Fruit fly (Drosophila melanogaster) whole organism, embryonic: ENCODE measurements around the gene bsk.

Source experiments
- Ada2b ChIP-seq: fragments of 200-800 bp; sonication (Bioruptor generic); IDR thresholded peaks from 2 replicates; pipeline ENCODE4 v1.3.6; 2022; ENCODE audit warnings: missing biosample characterization, missing genetic modification characterization
- CG10979 ChIP-seq: fragments of 200-800 bp; sonication (Bioruptor generic); optimal IDR thresholded peaks from 2 replicates; lab custom pipeline; 2018; ENCODE audit warnings: missing biosample characterization, mild to moderate bottlenecking, missing genetic modification characterization, moderate library complexity
- CG11398 ChIP-seq: fragments of 200-800 bp; sonication (Bioruptor generic); optimal IDR thresholded peaks from 2 replicates; lab custom pipeline; 2016; ENCODE audit warnings: missing biosample characterization, missing genetic modification characterization
- CG11504 ChIP-seq: fragments of 200-800 bp; sonication (Bioruptor generic); optimal IDR thresholded peaks from 3 replicates; lab custom pipeline; 2019; ENCODE audit warnings: missing biosample characterization, mild to moderate bottlenecking, missing genetic modification characterization, moderate library complexity
- CG12236 ChIP-seq: fragments of 200-800 bp; sonication (Bioruptor generic); optimal IDR thresholded peaks from 2 replicates; lab custom pipeline; 2016; ENCODE audit warnings: missing biosample characterization, missing genetic modification characterization
- CG12299 ChIP-seq: fragments of 200-800 bp; sonication (Bioruptor generic); optimal IDR thresholded peaks from 2 replicates; lab custom pipeline; 2018; ENCODE audit warnings: missing biosample characterization, mild to moderate bottlenecking, missing genetic modification characterization
- CG14014 ChIP-seq: fragments of 200-800 bp; sonication (Bioruptor generic); IDR thresholded peaks from 2 replicates; pipeline ENCODE4 v1.3.6; 2022; ENCODE audit warnings: missing biosample characterization, missing genetic modification characterization
- CG15696 ChIP-seq: fragments of 200-800 bp; sonication (Bioruptor generic); optimal IDR thresholded peaks from 2 replicates; lab custom pipeline; 2019; ENCODE audit warnings: missing biosample characterization, mild to moderate bottlenecking, missing genetic modification characterization, moderate library complexity
- CG17359 ChIP-seq: fragments of 200-800 bp; sonication (Bioruptor generic); optimal IDR thresholded peaks from 3 replicates; lab custom pipeline; 2018; ENCODE audit warnings: missing biosample characterization, mild to moderate bottlenecking, missing genetic modification characterization, moderate library complexity
- CG31388 ChIP-seq: fragments of 200-800 bp; sonication (Bioruptor generic); optimal IDR thresholded peaks from 2 replicates; lab custom pipeline; 2016; ENCODE audit warnings: missing biosample characterization, missing genetic modification characterization
- CG3995 ChIP-seq: fragments of 200-800 bp; sonication (Bioruptor generic); optimal IDR thresholded peaks from 3 replicates; lab custom pipeline; 2016; ENCODE audit warnings: missing biosample characterization, missing genetic modification characterization
- CG4282 ChIP-seq: fragments of 200-800 bp; sonication (Bioruptor generic); optimal IDR thresholded peaks from 2 replicates; lab custom pipeline; 2016; ENCODE audit warnings: missing biosample characterization, missing genetic modification characterization
- CG4730 ChIP-seq: fragments of 200-800 bp; sonication (Bioruptor generic); IDR thresholded peaks from 2 replicates; pipeline ENCODE4 v1.3.6; 2022; ENCODE audit warnings: missing biosample characterization, missing genetic modification characterization
- CG4854 ChIP-seq: fragments of 200-800 bp; sonication (Bioruptor generic); optimal IDR thresholded peaks from 2 replicates; lab custom pipeline; 2016; ENCODE audit warnings: missing biosample characterization, missing genetic modification characterization, inconsistent platforms
- CG6254 ChIP-seq: fragments of 200-800 bp; sonication (Bioruptor generic); optimal IDR thresholded peaks from 3 replicates; lab custom pipeline; 2017; ENCODE audit warnings: mild to moderate bottlenecking, missing biosample characterization, missing genetic modification reagents, missing genetic modification characterization
- CG8281 ChIP-seq: fragments of 200-800 bp; sonication (Bioruptor generic); optimal IDR thresholded peaks from 2 replicates; lab custom pipeline; 2018; ENCODE audit warnings: missing biosample characterization, mild to moderate bottlenecking, missing genetic modification characterization, moderate library complexity
- CG8478 ChIP-seq: fragments of >200 bp; optimal IDR thresholded peaks from 2 replicates; lab custom pipeline; 2018
- CG9932 ChIP-seq: fragments of 200-800 bp; sonication (Bioruptor generic); IDR thresholded peaks from 2 replicates; pipeline ENCODE4 v1.3.6; 2022; ENCODE audit warnings: missing biosample characterization, missing genetic modification characterization
- CTCF ChIP-seq: fragments of 200-800 bp; sonication (Bioruptor generic); optimal IDR thresholded peaks from 2 replicates; lab custom pipeline; 2017; ENCODE audit warnings: missing biosample characterization, mild to moderate bottlenecking, missing genetic modification characterization, moderate library complexity
- CoRest ChIP-seq: fragments of 200-800 bp; sonication (Bioruptor generic); optimal IDR thresholded peaks from 3 replicates; lab custom pipeline; 2018; ENCODE audit warnings: missing biosample characterization, mild to moderate bottlenecking, missing genetic modification characterization, moderate library complexity
- Deaf1 ChIP-seq: fragments of 200-800 bp; optimal IDR thresholded peaks from 3 replicates; lab custom pipeline; 2019; ENCODE audit warnings: missing biosample characterization, mild to moderate bottlenecking, missing genetic modification characterization, moderate library complexity
- Dfd ChIP-seq, 2 experiments: fragments of >200 bp; optimal IDR thresholded peaks; 2 replicates each; lab custom pipeline; 2017; ENCODE audit warnings: missing biosample characterization in 2 of 2, missing genetic modification characterization in 2 of 2
- ERR ChIP-seq: fragments of 200-800 bp; sonication (Bioruptor generic); optimal IDR thresholded peaks from 2 replicates; lab custom pipeline; 2016; ENCODE audit warnings: missing biosample characterization, missing genetic modification characterization
- Fer3 ChIP-seq: fragments of 200-800 bp; sonication (Bioruptor generic); optimal IDR thresholded peaks from 2 replicates; lab custom pipeline; 2018; ENCODE audit warnings: missing biosample characterization, mild to moderate bottlenecking, missing genetic modification characterization, moderate library complexity
- HHEX ChIP-seq: fragments of 200-800 bp; sonication (Bioruptor generic); optimal IDR thresholded peaks from 3 replicates; lab custom pipeline; 2017; ENCODE audit warnings: missing biosample characterization, mild to moderate bottlenecking, missing genetic modification characterization, missing genetic modification reagents
- HLH4C ChIP-seq: fragments of 200-800 bp; sonication (Bioruptor generic); IDR thresholded peaks from 3 replicates; pipeline ENCODE4 v1.3.6; 2022; ENCODE audit warnings: missing biosample characterization, missing genetic modification characterization; ENCODE audit not compliant: partially characterized antibody
- HmgD ChIP-seq: fragments of 200-800 bp; sonication (Bioruptor generic); optimal IDR thresholded peaks from 3 replicates; lab custom pipeline; 2016; ENCODE audit warnings: missing biosample characterization, missing genetic modification characterization
- MESR4 ChIP-seq: fragments of 200-800 bp; sonication (Bioruptor generic); optimal IDR thresholded peaks from 2 replicates; lab custom pipeline; 2018; ENCODE audit warnings: missing biosample characterization, mild to moderate bottlenecking, missing genetic modification characterization, moderate library complexity
- NfI ChIP-seq: fragments of 200-800 bp; sonication (Bioruptor generic); optimal IDR thresholded peaks from 3 replicates; lab custom pipeline; 2018; ENCODE audit warnings: missing biosample characterization, mild to moderate bottlenecking, missing genetic modification characterization, moderate library complexity
- Ptx1 ChIP-seq: fragments of 200-800 bp; sonication (Bioruptor generic); IDR thresholded peaks from 2 replicates; pipeline ENCODE4 v1.3.6; 2022; ENCODE audit warnings: missing biosample characterization, missing genetic modification characterization
- Ravus ChIP-seq: fragments of 200-800 bp; sonication (Bioruptor generic); IDR thresholded peaks from 2 replicates; pipeline ENCODE4 v1.3.6; 2022; ENCODE audit warnings: missing biosample characterization, missing genetic modification characterization
- Stat92E ChIP-seq, 3 experiments: fragments of >200 bp in 2 of 3; fragments of 200-800 bp in 1 of 3; sonication (Bioruptor generic) in 1 of 3; optimal IDR thresholded peaks; 2 replicates each; lab custom pipeline; 2017 to 2019; ENCODE audit warnings: missing biosample characterization in 3 of 3, missing genetic modification characterization in 3 of 3, mild to moderate bottlenecking in 1 of 3, moderate library complexity in 1 of 3
- ab ChIP-seq: fragments of 200-800 bp; sonication (Bioruptor generic); optimal IDR thresholded peaks from 2 replicates; lab custom pipeline; 2016; ENCODE audit warnings: missing biosample characterization, missing genetic modification characterization
- abd-A ChIP-seq: fragments of 200-800 bp; sonication (Bioruptor generic); optimal IDR thresholded peaks from 3 replicates; lab custom pipeline; 2019; ENCODE audit warnings: missing biosample characterization, mild to moderate bottlenecking, missing genetic modification characterization, moderate library complexity
- ac ChIP-seq: fragments of 200-800 bp; sonication (Bioruptor generic); optimal IDR thresholded peaks from 3 replicates; lab custom pipeline; 2017; ENCODE audit warnings: missing biosample characterization, mild to moderate bottlenecking, missing genetic modification characterization
- az2 ChIP-seq: fragments of 200-800 bp; sonication (Bioruptor generic); optimal IDR thresholded peaks from 3 replicates; lab custom pipeline; 2016; ENCODE audit warnings: missing biosample characterization, missing genetic modification characterization
- cad ChIP-seq: fragments of >200 bp; optimal IDR thresholded peaks from 2 replicates; lab custom pipeline; 2017; ENCODE audit warnings: missing biosample characterization, missing genetic modification characterization
- corto ChIP-seq: fragments of 200-800 bp; sonication (Bioruptor generic); optimal IDR thresholded peaks from 2 replicates; lab custom pipeline; 2016; ENCODE audit warnings: missing biosample characterization, mild to moderate bottlenecking, missing genetic modification characterization, moderate library complexity
- crol ChIP-seq: fragments of 200-800 bp; sonication (Bioruptor generic); IDR thresholded peaks from 2 replicates; pipeline ENCODE4 v1.3.6; 2022; ENCODE audit warnings: missing biosample characterization, missing genetic modification characterization
- da ChIP-seq: fragments of 200-800 bp; sonication (Bioruptor generic); optimal IDR thresholded peaks from 2 replicates; lab custom pipeline; 2016; ENCODE audit warnings: missing biosample characterization, missing genetic modification characterization
- dmrt99B ChIP-seq: fragments of 200-800 bp; sonication (Bioruptor generic); optimal IDR thresholded peaks from 2 replicates; lab custom pipeline; 2018; ENCODE audit warnings: missing biosample characterization, mild to moderate bottlenecking, missing genetic modification characterization, moderate library complexity
- ewg ChIP-seq: fragments of 200-800 bp; sonication (Bioruptor generic); optimal IDR thresholded peaks from 3 replicates; lab custom pipeline; 2017; ENCODE audit warnings: mild to moderate bottlenecking, missing biosample characterization, missing genetic modification reagents, missing genetic modification characterization
- her ChIP-seq: fragments of 200-800 bp; sonication (Bioruptor generic); optimal IDR thresholded peaks from 2 replicates; lab custom pipeline; 2016; ENCODE audit warnings: missing biosample characterization, missing genetic modification characterization
- jumu ChIP-seq: fragments of 200-800 bp; sonication (Bioruptor generic); optimal IDR thresholded peaks from 3 replicates; lab custom pipeline; 2016; ENCODE audit warnings: missing biosample characterization, missing genetic modification characterization
- nerfin-2 ChIP-seq: fragments of 200-800 bp; sonication (Bioruptor generic); IDR thresholded peaks from 2 replicates; pipeline ENCODE4 v1.3.6; 2022; ENCODE audit warnings: missing biosample characterization, missing genetic modification characterization; ENCODE audit not compliant: partially characterized antibody
- otp ChIP-seq: fragments of 200-800 bp; sonication (Bioruptor generic); IDR thresholded peaks from 3 replicates; pipeline ENCODE4, ENCODE4 v1.3.6; 2022; ENCODE audit warnings: missing biosample characterization, missing genetic modification characterization
- pita ChIP-seq: fragments of 200-800 bp; sonication (Bioruptor generic); optimal IDR thresholded peaks from 2 replicates; lab custom pipeline; 2017; ENCODE audit warnings: missing biosample characterization, mild to moderate bottlenecking, missing genetic modification characterization
- sens-2 ChIP-seq: fragments of 200-800 bp; sonication (Bioruptor generic); IDR thresholded peaks from 2 replicates; pipeline ENCODE4 v1.3.6; 2022; ENCODE audit warnings: missing biosample characterization, missing genetic modification characterization
- tio ChIP-seq: fragments of 200-800 bp; sonication (Bioruptor generic); optimal IDR thresholded peaks from 2 replicates; lab custom pipeline; 2017; ENCODE audit warnings: missing biosample characterization, missing genetic modification characterization, inconsistent platforms
- tx ChIP-seq: fragments of 200-800 bp; sonication (Bioruptor generic); optimal IDR thresholded peaks from 2 replicates; lab custom pipeline; 2016; ENCODE audit warnings: missing biosample characterization, missing genetic modification characterization
- vvl ChIP-seq: fragments of 200-800 bp; sonication (Bioruptor generic); IDR thresholded peaks from 2 replicates; pipeline ENCODE4 v1.3.6; 2022; ENCODE audit warnings: missing biosample characterization, missing genetic modification characterization

bsk gene

DNA sequence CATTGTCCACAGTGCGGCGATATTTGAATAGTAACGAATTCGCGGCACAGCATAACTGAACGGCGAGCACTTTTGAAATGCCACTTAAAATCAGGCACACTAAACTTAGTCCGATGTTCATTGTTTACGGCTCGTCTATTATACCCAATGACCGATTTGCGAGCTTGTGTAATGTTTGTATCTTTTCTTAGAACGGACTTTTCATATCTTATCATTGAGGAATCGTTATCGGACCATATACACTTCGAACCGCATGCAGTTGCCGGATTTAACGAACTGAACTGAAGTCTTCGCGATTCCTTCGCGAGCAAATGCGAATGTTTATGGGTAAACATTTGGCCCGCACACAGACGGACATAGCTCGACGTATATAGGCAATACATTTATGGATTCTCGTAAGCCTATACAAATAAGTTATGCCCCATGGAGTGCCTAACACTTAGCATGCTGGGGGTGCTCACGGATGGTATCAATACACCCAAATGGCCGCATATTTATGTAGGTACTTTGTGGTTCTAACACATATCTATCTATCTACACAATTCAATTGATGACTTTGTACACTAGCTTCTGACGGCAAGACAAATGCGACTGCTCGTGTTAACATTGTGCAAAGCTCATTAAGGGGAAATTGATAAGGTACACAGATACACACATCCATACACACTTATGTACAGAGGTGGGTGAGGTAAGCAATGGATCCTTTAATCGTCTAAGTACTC is 12.4 kb downstream of the bsk start, which contains the start of gene mthl15 (continued):
- no peak for TF ChIP-seq dmrt99B (tag; lab: Kevin White, UChicago)
- TF ChIP-seq Ravus (GFP tag; lab: Robert Waterston, UW), result no peak
- TF ChIP-seq CG4854 (GFP tag; lab: Kevin White, UChicago), result no peak
- TF ChIP-seq CoRest (tag; lab: Kevin White, UChicago), result no peak
- TF ChIP-seq CG11398, result no peak
- TF ChIP-seq tx (GFP tag; lab: Kevin White, UChicago), result no peak
- TF ChIP-seq MESR4 (GFP tag; lab: Kevin White, UChicago), result no peak
- no peak for TF ChIP-seq corto (GFP tag; lab: Kevin White, UChicago)
- TF ChIP-seq ERR (GFP tag; lab: Kevin White, UChicago), result no peak
- no peak for TF ChIP-seq da (GFP tag; lab: Kevin White, UChicago)
- TF ChIP-seq CG31388 (GFP tag; lab: Kevin White, UChicago), result no peak
- TF ChIP-seq Deaf1 (tag; lab: Kevin White, UChicago), result peak; percentile 72
- TF ChIP-seq CG3995 (GFP tag; lab: Kevin White, UChicago), result no peak
- no peak for TF ChIP-seq Fer3 (tag; lab: Kevin White, UChicago)
- TF ChIP-seq abd-A (tag; lab: Kevin White, UChicago), result no peak
- no peak for TF ChIP-seq CG8281 (tag; lab: Kevin White, UChicago)
- TF ChIP-seq ab (GFP tag; lab: Kevin White, UChicago), result no peak
- TF ChIP-seq CTCF (GFP tag; lab: Kevin White, UChicago), result no peak
- TF ChIP-seq her (GFP tag; lab: Kevin White, UChicago), result no peak
- TF ChIP-seq Stat92E (GFP tag; optimal IDR thresholded peaks at IDR 0.05; lab: Kevin White, UChicago), result no peak
- no peak for TF ChIP-seq HHEX (GFP tag; lab: Kevin White, UChicago)
- TF ChIP-seq nerfin-2 (GFP tag; lab: Robert Waterston, UW), result no peak
- no peak for TF ChIP-seq CG17359 (tag; lab: Kevin White, UChicago)
- TF ChIP-seq sens-2 (GFP tag; lab: Robert Waterston, UW), result no peak
- TF ChIP-seq HmgD (GFP tag; lab: Kevin White, UChicago), result no peak
- TF ChIP-seq CG15696 (tag; lab: Kevin White, UChicago), result peak; percentile 34
- no peak for TF ChIP-seq cad
- no peak for TF ChIP-seq jumu (GFP tag; lab: Kevin White, UChicago)
- TF ChIP-seq CG9932, result no peak
- TF ChIP-seq CG12236 (GFP tag; lab: Kevin White, UChicago), result no peak
- TF ChIP-seq CG8478 (lab: Kevin White, UChicago), result no peak
- TF ChIP-seq CG11504 (tag; lab: Kevin White, UChicago), result no peak
- no peak for TF ChIP-seq Ada2b (GFP tag; lab: Robert Waterston, UW)
- no peak for TF ChIP-seq pita (GFP tag; lab: Kevin White, UChicago)
- TF ChIP-seq vvl (GFP tag; lab: Robert Waterston, UW), result no peak
- no peak for TF ChIP-seq az2 (GFP tag; lab: Kevin White, UChicago)
- TF ChIP-seq NfI (GFP tag; lab: Kevin White, UChicago), result no peak
- no peak for TF ChIP-seq otp (GFP tag; lab: Robert Waterston, UW)
- 0 out of 3 replicates have a peak, but pooled peaks have one; percentile 39 for TF ChIP-seq HLH4C (GFP tag; lab: Robert Waterston, UW)
- peak; percentile 5 for TF ChIP-seq CG12299
- TF ChIP-seq CG14014 (GFP tag; lab: Robert Waterston, UW), result no peak
- TF ChIP-seq ac (GFP tag; lab: Kevin White, UChicago), result peak; percentile 30
- no peak for TF ChIP-seq tio (GFP tag; lab: Kevin White, UChicago)
- TF ChIP-seq crol (GFP tag; lab: Robert Waterston, UW), result no peak
- no peak for TF ChIP-seq ewg (GFP tag; lab: Kevin White, UChicago)
- TF ChIP-seq Dfd (GFP tag; optimal IDR thresholded peaks at IDR 0.05; lab: Kevin White, UChicago), result no peak
- TF ChIP-seq CG4730 (GFP tag; lab: Robert Waterston, UW), result no peak
- no peak for TF ChIP-seq CG6254 (GFP tag; lab: Kevin White, UChicago)
- TF ChIP-seq Ptx1, result no peak
- no peak for TF ChIP-seq CG4282
- TF ChIP-seq CG10979 (tag; lab: Kevin White, UChicago), result no peak
